Worm (Caenorhabditis elegans): ENCODE measurements around the gene K02E7.12.

Gene K02E7.12

DNA sequence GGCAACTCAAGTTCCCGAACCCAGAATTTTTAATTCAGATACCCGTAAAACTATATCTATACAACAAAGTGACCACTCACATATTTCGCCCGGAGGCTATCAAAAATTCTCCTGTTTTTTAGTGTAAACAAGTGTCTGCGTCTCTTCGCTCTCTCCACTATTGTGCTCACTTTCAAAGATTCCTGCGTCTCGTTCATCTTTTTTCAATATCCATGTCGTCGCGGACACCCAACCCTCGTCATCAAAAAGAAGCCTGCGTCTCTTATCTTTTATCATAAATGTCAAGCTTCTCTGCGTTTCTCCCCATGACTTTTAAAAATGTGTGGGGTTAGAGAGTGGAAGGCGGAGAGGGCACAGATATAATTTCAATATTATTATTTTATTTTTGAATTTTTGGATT is 13.9 kb downstream of the K02E7.12 start (continued):
- no peak for TF ChIP-seq lin-38 (GFP tag; IDR thresholded peaks at IDR 0.05)
- TF ChIP-seq pha-4 (GFP tag; IDR thresholded peaks at IDR 0.05) = no peak
- peak; percentile 25 for TF ChIP-seq pha-4 (tag; optimal IDR thresholded peaks at IDR 0.05)
- TF ChIP-seq rbr-2 (tag; optimal IDR thresholded peaks at IDR 0.05) = peak; percentile 58
- no peak for TF ChIP-seq mdt-29 (GFP tag; IDR thresholded peaks at IDR 0.05)
- no peak for TF ChIP-seq dmd-9 (GFP tag; IDR thresholded peaks at IDR 0.05)
- TF ChIP-seq dve-1 (tag; optimal IDR thresholded peaks at IDR 0.05; ENCODE audit: insufficient read depth) = peak; percentile 65
- no peak for TF ChIP-seq fos-1 (tag; optimal IDR thresholded peaks at IDR 0.05)
- TF ChIP-seq hif-1 (tag; optimal IDR thresholded peaks at IDR 0.05) = no peak
- TF ChIP-seq fkh-10 (GFP tag; optimal IDR thresholded peaks at IDR 0.05) = peak; percentile 69
- no peak for TF ChIP-seq ceh-20 (GFP tag; IDR thresholded peaks at IDR 0.05)
- TF ChIP-seq lin-29 (GFP tag; IDR thresholded peaks at IDR 0.05) = no peak
- TF ChIP-seq lin-39 (tag; optimal IDR thresholded peaks at IDR 0.05) = no peak
- TF ChIP-seq lir-3 (tag; optimal IDR thresholded peaks at IDR 0.05) = no peak
- no peak for TF ChIP-seq nhr-6 (tag; optimal IDR thresholded peaks at IDR 0.05)
- TF ChIP-seq ceh-28 (tag; optimal IDR thresholded peaks at IDR 0.05) = no peak
- TF ChIP-seq php-3 (GFP tag; IDR thresholded peaks at IDR 0.05) = no peak
- TF ChIP-seq ceh-62 (tag; optimal IDR thresholded peaks at IDR 0.05) = no peak
- TF ChIP-seq zip-11 (GFP tag; IDR thresholded peaks at IDR 0.05) = no peak
- peak; percentile 66 for TF ChIP-seq nhr-11 (tag; optimal IDR thresholded peaks at IDR 0.05)
- TF ChIP-seq nhr-10 (tag; optimal IDR thresholded peaks at IDR 0.05) = no peak
- no peak for TF ChIP-seq dmd-6 (GFP tag; IDR thresholded peaks at IDR 0.05)
- TF ChIP-seq F37D6.2 (tag; optimal IDR thresholded peaks at IDR 0.05) = peak; percentile 20
- TF ChIP-seq lin-13 (GFP tag; optimal IDR thresholded peaks at IDR 0.05) = no peak
- no peak for TF ChIP-seq spr-1 (tag; optimal IDR thresholded peaks at IDR 0.05)
- no peak for TF ChIP-seq unc-130 (GFP tag; optimal IDR thresholded peaks at IDR 0.05)
- no peak for TF ChIP-seq aly-2 (tag; optimal IDR thresholded peaks at IDR 0.05)
- TF ChIP-seq skn-1 (tag; optimal IDR thresholded peaks at IDR 0.05) = no peak
- TF ChIP-seq lin-15B (tag; optimal IDR thresholded peaks at IDR 0.05) = no peak

DNA sequence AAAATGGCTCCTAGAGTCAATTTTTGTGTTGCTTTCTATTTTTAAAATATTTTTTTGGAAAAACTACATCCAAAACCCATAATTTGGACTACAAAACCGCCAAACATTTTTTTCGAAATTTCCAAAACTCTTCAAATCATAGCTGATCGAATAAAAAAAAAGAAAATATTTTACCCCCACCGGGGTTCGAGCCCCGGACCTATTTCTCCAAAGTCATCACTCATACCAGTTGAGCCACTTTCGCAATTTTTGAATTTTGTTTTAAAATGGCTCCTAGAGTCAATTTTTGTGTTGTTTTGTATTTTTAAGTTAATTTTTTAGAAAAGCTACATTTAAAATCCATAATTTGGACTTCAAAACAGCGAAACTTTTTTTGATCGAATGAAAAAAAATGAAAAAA is 14.6 kb downstream of the K02E7.12 start:
- no peak for TF ChIP-seq ceh-44 (GFP tag; IDR thresholded peaks at IDR 0.05)
- no peak for TF ChIP-seq nhr-237 (tag; optimal IDR thresholded peaks at IDR 0.05)
- no peak for TF ChIP-seq snpc-1.2 (GFP tag; IDR thresholded peaks at IDR 0.05)

DNA sequence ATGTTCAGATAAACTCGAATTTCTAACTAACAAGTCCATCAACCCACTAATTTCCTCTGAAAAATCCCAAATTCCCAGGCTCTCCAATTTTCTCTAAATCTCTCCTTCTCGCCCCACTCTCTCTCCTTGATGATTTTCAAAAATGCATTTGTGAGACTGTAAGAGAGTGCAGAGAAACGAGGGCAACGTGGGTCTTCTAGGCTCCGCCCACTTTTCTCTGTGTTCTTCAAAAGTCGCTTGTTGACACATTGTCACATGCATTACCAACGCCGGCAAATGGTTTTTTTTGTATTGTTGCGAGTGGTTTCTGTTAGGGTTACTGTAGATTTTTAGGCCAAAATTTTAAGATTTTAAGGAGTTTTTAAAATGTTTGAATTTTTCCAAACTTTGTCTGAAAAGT is 15.5 kb downstream of the K02E7.12 start:
- TF ChIP-seq nhr-77 (tag; optimal IDR thresholded peaks at IDR 0.05) (no peak), snpc-1.2 (GFP tag; IDR thresholded peaks at IDR 0.05) (no peak), T26A8.4 (GFP tag; IDR thresholded peaks at IDR 0.05) (no peak), Y75B8A.6 (GFP tag; IDR thresholded peaks at IDR 0.05) (no peak), nhr-48 (tag; optimal IDR thresholded peaks at IDR 0.05) (no peak), hlh-30 (tag; optimal IDR thresholded peaks at IDR 0.05; ENCODE audit: insufficient read depth) (peak; percentile 31), zip-2 (tag; optimal IDR thresholded peaks at IDR 0.05) (no peak), mdl-1 (tag; optimal IDR thresholded peaks at IDR 0.05) (peak in 1 of 2 experiments; percentile 40), ZK546.5 (tag; optimal IDR thresholded peaks at IDR 0.05) (no peak), lin-39 (tag; optimal IDR thresholded peaks at IDR 0.05) (no peak), tag-97 (GFP tag; IDR thresholded peaks at IDR 0.05) (no peak)

Data from whole organism, L4 larva.